Worm (Caenorhabditis elegans) whole organism, L1 larva: ENCODE data around the gene F54H12.7.

ENCODE experiments used
- efl-1 ChIP-seq, 4 experiments: fragments of 150-350 bp; optimal IDR thresholded peaks in 3 of 4; peaks in 1 of 4; 1 replicate in 1 of 4; 2 replicates in 3 of 4; lab custom pipeline; 2014; ENCODE audit warnings: missing biosample characterization in 2 of 4, missing genetic modification characterization in 2 of 4, missing genetic modification reagents in 2 of 4
- nhr-28 ChIP-seq: fragments of 150-350 bp; optimal IDR thresholded peaks from 2 replicates; lab custom pipeline; 2014; ENCODE audit warnings: missing biosample characterization, missing genetic modification characterization
- skn-1 ChIP-seq: fragments of 150-350 bp; optimal IDR thresholded peaks from 2 replicates; lab custom pipeline; 2014; ENCODE audit warnings: missing biosample characterization, missing genetic modification characterization

DNA sequence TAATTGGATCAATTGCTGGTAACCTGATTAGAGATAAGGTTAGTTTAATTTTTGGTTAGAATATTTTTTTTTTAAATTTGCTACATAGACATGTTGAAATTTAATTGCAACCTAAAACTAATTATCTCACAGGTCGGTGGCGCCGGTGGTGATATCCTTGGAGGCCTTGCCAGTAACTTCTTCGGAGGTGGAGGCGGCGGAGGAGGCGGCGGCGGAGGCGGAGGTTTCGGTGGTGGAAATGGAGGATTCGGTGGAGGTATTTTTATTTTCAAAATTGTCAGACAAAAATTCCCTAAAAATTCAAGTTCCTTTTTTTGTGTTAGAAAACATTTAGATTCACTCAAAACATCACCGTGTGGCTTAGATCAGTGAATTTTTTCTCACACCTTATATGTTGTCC is 12.1 kb downstream of the F54H12.7 start:
- TF ChIP-seq nhr-28 (tag; lab: Kevin White, UChicago) (no peak), skn-1 (tag; lab: Kevin White, UChicago) (no peak), efl-1 (optimal IDR thresholded peaks at IDR 0.05; lab: Kevin White, UChicago) (no peak), efl-1 (GFP tag; optimal IDR thresholded peaks at IDR 0.05 in 1 of 2; lab: Kevin White, UChicago) (no peak)
